Worm (Caenorhabditis elegans) whole organism, L1 larva: ENCODE data around the gene Y82E9BR.5.

Experiments used
- lsy-2 ChIP-seq, 2 experiments: fragments of 150-350 bp; optimal IDR thresholded peaks; 2 replicates each; lab custom pipeline; 2014; ENCODE audit warnings: missing biosample characterization in 2 of 2, missing genetic modification characterization in 2 of 2
- pag-3 ChIP-seq: sonication (generic microtip); optimal IDR thresholded peaks from 2 replicates; lab custom pipeline; 2017; ENCODE audit warnings: missing genetic modification characterization, mild to moderate bottlenecking, missing compliant biosample characterization, antibody characterized with exemption, borderline replicate concordance; ENCODE audit not compliant: insufficient read depth

Gene Y82E9BR.5

DNA sequence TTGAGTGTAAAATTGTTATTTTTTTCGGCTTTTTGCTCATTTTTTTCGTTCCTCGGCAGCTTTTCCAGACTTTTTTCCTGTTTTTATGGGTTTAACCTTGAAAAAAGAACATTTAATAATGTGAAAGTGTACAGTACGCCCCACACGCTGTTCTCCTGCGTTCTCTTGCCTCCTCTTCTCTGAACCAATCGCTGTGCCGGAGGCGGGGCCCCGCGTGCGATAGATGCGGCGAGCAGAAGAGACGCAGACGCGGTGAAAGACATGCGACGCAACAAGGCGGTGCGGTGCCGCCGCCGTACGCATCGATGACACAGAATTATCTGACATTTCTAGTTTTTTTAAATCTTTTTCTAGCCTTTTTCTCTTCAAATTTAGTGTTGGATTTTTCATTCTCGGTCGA is 52.6 kb downstream of the Y82E9BR.5 start:
- no peak for TF ChIP-seq pag-3
- TF ChIP-seq lsy-2 (tag; optimal IDR thresholded peaks at IDR 0.05; lab: Kevin White, UChicago): peak; percentile 36 to 83
- TF ChIP-seq, all 84 proteins: peak for 1
